Fruit fly (Drosophila melanogaster) whole organism, wandering third instar larva: ENCODE measurements around the gene CG7182.

Source experiments
- Abd-B ChIP-seq: fragments of >200 bp; optimal IDR thresholded peaks from 2 replicates; lab custom pipeline; 2017; ENCODE audit warnings: missing biosample characterization, missing genetic modification characterization
- CG32264 ChIP-seq: fragments of 200-800 bp; sonication (Bioruptor generic); optimal IDR thresholded peaks from 2 replicates; lab custom pipeline; 2016; ENCODE audit warnings: missing biosample characterization, missing genetic modification characterization
- CG9705 ChIP-seq: fragments of 200-800 bp; sonication (Bioruptor generic); optimal IDR thresholded peaks from 2 replicates; lab custom pipeline; 2018; ENCODE audit warnings: missing biosample characterization, mild to moderate bottlenecking, missing genetic modification characterization
- CrebA ChIP-seq: fragments of 200-800 bp; sonication (Bioruptor generic); optimal IDR thresholded peaks from 2 replicates; lab custom pipeline; 2016; ENCODE audit warnings: missing biosample characterization, mild to moderate bottlenecking, missing genetic modification characterization, borderline replicate concordance
- Dfd ChIP-seq: fragments of >200 bp; optimal IDR thresholded peaks from 2 replicates; lab custom pipeline; 2017; ENCODE audit warnings: missing biosample characterization, missing genetic modification characterization
- Dif ChIP-seq: fragments of 200-275, 200-300 bp; sonication (Bioruptor generic); optimal IDR thresholded peaks from 2 replicates; lab custom pipeline; 2018; ENCODE audit warnings: missing biosample characterization, missing genetic modification characterization; ENCODE audit not compliant: partially characterized antibody
- GATAd ChIP-seq: sonication (Bioruptor generic); optimal IDR thresholded peaks from 2 replicates; lab custom pipeline; 2016; ENCODE audit warnings: missing biosample characterization, missing genetic modification characterization
- HLH106 ChIP-seq: fragments of 200-800 bp; optimal IDR thresholded peaks from 3 replicates; lab custom pipeline; 2019; ENCODE audit warnings: missing biosample characterization, mild to moderate bottlenecking, missing genetic modification characterization, moderate library complexity
- Hnf4 ChIP-seq: fragments of 200-800 bp; sonication (Bioruptor generic); optimal IDR thresholded peaks from 2 replicates; lab custom pipeline; 2016; ENCODE audit warnings: missing biosample characterization, mild to moderate bottlenecking, missing genetic modification characterization
- Hr78 ChIP-seq: fragments of >200 bp; optimal IDR thresholded peaks from 2 replicates; lab custom pipeline; 2017; ENCODE audit warnings: missing biosample characterization, missing genetic modification characterization
- Hr83 ChIP-seq: fragments of 200-300 bp; sonication (Bioruptor generic); optimal IDR thresholded peaks from 2 replicates; lab custom pipeline; 2016; ENCODE audit warnings: missing biosample characterization, mild to moderate bottlenecking, missing genetic modification characterization, moderate library complexity; ENCODE audit not compliant: poor library complexity, severe bottlenecking
- Jra ChIP-seq: sonication (Bioruptor generic); optimal IDR thresholded peaks from 2 replicates; lab custom pipeline; 2016; ENCODE audit warnings: missing biosample characterization, missing genetic modification characterization
- Mio ChIP-seq: sonication (Bioruptor generic); optimal IDR thresholded peaks from 2 replicates; lab custom pipeline; 2016; ENCODE audit warnings: missing biosample characterization, missing genetic modification characterization
- Myc ChIP-seq: fragments of >200 bp; optimal IDR thresholded peaks from 2 replicates; lab custom pipeline; 2017
- N ChIP-seq: fragments of >200 bp; optimal IDR thresholded peaks from 2 replicates; lab custom pipeline; 2018; ENCODE audit warnings: missing biosample characterization, missing external identifiers, missing genetic modification characterization
- OdsH ChIP-seq: fragments of 200-800 bp; sonication (Bioruptor generic); optimal IDR thresholded peaks from 2 replicates; lab custom pipeline; 2016; ENCODE audit warnings: missing biosample characterization, mild to moderate bottlenecking, missing genetic modification characterization
- Rel ChIP-seq, 2 experiments: fragments of 200-800 bp; sonication (Bioruptor generic) in 1 of 2; optimal IDR thresholded peaks; 2 replicates in 1 of 2; 3 replicates in 1 of 2; lab custom pipeline; 2016 to 2019; ENCODE audit warnings: mild to moderate bottlenecking in 2 of 2, missing biosample characterization in 2 of 2, missing genetic modification characterization in 2 of 2, moderate library complexity in 1 of 2
- Sp1 ChIP-seq: fragments of 200-800 bp; sonication (Bioruptor generic); optimal IDR thresholded peaks from 3 replicates; lab custom pipeline; 2019; ENCODE audit warnings: missing biosample characterization, mild to moderate bottlenecking, missing genetic modification characterization, moderate library complexity
- Vsx2 ChIP-seq: fragments of 200-300, 225-300 bp; sonication (Bioruptor generic); optimal IDR thresholded peaks from 2 replicates; lab custom pipeline; 2018; ENCODE audit warnings: missing biosample characterization, missing genetic modification characterization; ENCODE audit not compliant: partially characterized antibody
- br ChIP-seq: fragments of 200-800 bp; sonication (Bioruptor generic); optimal IDR thresholded peaks from 2 replicates; lab custom pipeline; 2016; ENCODE audit warnings: missing biosample characterization, missing genetic modification characterization
- brk ChIP-seq: fragments of 200-800 bp; sonication (Bioruptor generic); optimal IDR thresholded peaks from 2 replicates; lab custom pipeline; 2016; ENCODE audit warnings: missing biosample characterization, mild to moderate bottlenecking, missing genetic modification characterization
- dl ChIP-seq, 2 experiments: fragments of 175-275, 200-275 bp in 1 of 2; fragments of 200-275 bp in 1 of 2; sonication (Bioruptor generic); optimal IDR thresholded peaks; lab custom pipeline; 2018; ENCODE audit warnings: mild to moderate bottlenecking in 2 of 2, missing biosample characterization in 2 of 2, missing genetic modification characterization in 2 of 2, moderate library complexity in 2 of 2; ENCODE audit not compliant: partially characterized antibody in 2 of 2, insufficient read depth in 1 of 2
- dmrt93B ChIP-seq: fragments of 200-800 bp; sonication (Bioruptor generic); optimal IDR thresholded peaks from 2 replicates; lab custom pipeline; 2018; ENCODE audit warnings: missing biosample characterization, mild to moderate bottlenecking, missing genetic modification characterization
- dsf ChIP-seq: sonication (Bioruptor generic); optimal IDR thresholded peaks from 2 replicates; lab custom pipeline; 2016; ENCODE audit warnings: missing biosample characterization, missing genetic modification characterization, borderline replicate concordance
- ey ChIP-seq: fragments of 200-800 bp; sonication (Bioruptor generic); optimal IDR thresholded peaks from 2 replicates; lab custom pipeline; 2016; ENCODE audit warnings: missing biosample characterization, missing genetic modification characterization
- foxo ChIP-seq, 2 experiments: fragments of 200-800 bp; sonication (Bioruptor generic); optimal IDR thresholded peaks; 2 replicates in 1 of 2; 3 replicates in 1 of 2; lab custom pipeline; 2016 to 2017; ENCODE audit warnings: missing biosample characterization in 2 of 2, missing genetic modification characterization in 2 of 2
- fru ChIP-seq: fragments of 200-800 bp; sonication (Bioruptor generic); optimal IDR thresholded peaks from 3 replicates; lab custom pipeline; 2016; ENCODE audit warnings: missing biosample characterization, mild to moderate bottlenecking, missing genetic modification characterization
- h ChIP-seq: fragments of 200-800 bp; sonication (Bioruptor generic); optimal IDR thresholded peaks from 3 replicates; lab custom pipeline; 2016; ENCODE audit warnings: missing biosample characterization, mild to moderate bottlenecking, missing genetic modification characterization
- jim ChIP-seq: fragments of 175-275, 200-325 bp; sonication (Bioruptor generic); optimal IDR thresholded peaks from 2 replicates; lab custom pipeline; 2016; ENCODE audit warnings: missing biosample characterization, mild to moderate bottlenecking, missing genetic modification characterization
- lola ChIP-seq: fragments of >200 bp; optimal IDR thresholded peaks from 2 replicates; lab custom pipeline; 2017; ENCODE audit warnings: missing biosample characterization, missing genetic modification characterization
- pan ChIP-seq: fragments of >200 bp; optimal IDR thresholded peaks from 2 replicates; lab custom pipeline; 2017
- psq ChIP-seq: fragments of 200-800 bp; sonication (Bioruptor generic); optimal IDR thresholded peaks from 3 replicates; lab custom pipeline; 2017; ENCODE audit warnings: missing biosample characterization, mild to moderate bottlenecking, missing genetic modification characterization, moderate library complexity
- rgr ChIP-seq: fragments of 200-800 bp; sonication (Bioruptor generic); optimal IDR thresholded peaks from 3 replicates; lab custom pipeline; 2016; ENCODE audit warnings: missing biosample characterization, mild to moderate bottlenecking, missing genetic modification characterization
- sage ChIP-seq: fragments of 200-800 bp; sonication (Bioruptor generic); optimal IDR thresholded peaks from 2 replicates; lab custom pipeline; 2016; ENCODE audit warnings: missing biosample characterization, mild to moderate bottlenecking, missing genetic modification characterization
- sv ChIP-seq: fragments of 200-800 bp; sonication (Bioruptor generic); optimal IDR thresholded peaks from 3 replicates; lab custom pipeline; 2016; ENCODE audit warnings: missing biosample characterization, missing genetic modification characterization
- tai ChIP-seq: sonication (Bioruptor generic); optimal IDR thresholded peaks from 2 replicates; lab custom pipeline; 2016; ENCODE audit warnings: missing biosample characterization, missing genetic modification characterization
- usp ChIP-seq: fragments of >200 bp; optimal IDR thresholded peaks from 2 replicates; lab custom pipeline; 2017; ENCODE audit warnings: missing biosample characterization, missing genetic modification characterization
- woc ChIP-seq: sonication (Bioruptor generic); optimal IDR thresholded peaks from 2 replicates; lab custom pipeline; 2016; ENCODE audit warnings: missing biosample characterization, mild to moderate bottlenecking, missing genetic modification characterization

Gene CG7182

dm6 chr3L:8363266-8363665 is 17.1 kb upstream of the CG7182 start:
- TF ChIP-seq br (GFP tag; lab: Kevin White, UChicago) (no peak), CG9705 (GFP tag; lab: Kevin White, UChicago) (no peak)

dm6 chr3L:8360643-8361110 is 14.5 kb upstream of the CG7182 start, which contains the start of gene Idh:
Idh (minus strand) TSS chr3L:8360906.
- TF ChIP-seq CG9705 (GFP tag; lab: Kevin White, UChicago), result no peak
- TF ChIP-seq Mio (GFP tag; lab: Kevin White, UChicago), result no peak
- peak; percentile 25 for TF ChIP-seq br (GFP tag; lab: Kevin White, UChicago)
- TF ChIP-seq Myc (lab: Kevin White, UChicago), result no peak
- no peak for TF ChIP-seq Hr78
- TF ChIP-seq Dfd (GFP tag; lab: Kevin White, UChicago), result no peak
- no peak for TF ChIP-seq dsf (GFP tag; lab: Kevin White, UChicago)
- no peak for TF ChIP-seq lola (GFP tag; lab: Kevin White, UChicago)
- no peak for TF ChIP-seq sv (GFP tag; lab: Kevin White, UChicago)
- peak; percentile 87 for TF ChIP-seq h (GFP tag; lab: Kevin White, UChicago)
- peak; percentile 72 for TF ChIP-seq Hr83
- no peak for TF ChIP-seq CG32264 (GFP tag; lab: Kevin White, UChicago)
- no peak for TF ChIP-seq N (GFP tag; lab: Kevin White, UChicago)
- no peak for TF ChIP-seq dmrt93B
- no peak for TF ChIP-seq woc (GFP tag; lab: Kevin White, UChicago)
- peak; percentile 19 for TF ChIP-seq CrebA (GFP tag; lab: Kevin White, UChicago)
- TF ChIP-seq tai, result no peak
- no peak for TF ChIP-seq ey (GFP tag; lab: Kevin White, UChicago)
- TF ChIP-seq OdsH, result peak; percentile 29
- peak; percentile 46 for TF ChIP-seq jim (GFP tag; lab: Kevin White, UChicago)
- TF ChIP-seq dl (GFP tag; optimal IDR thresholded peaks at IDR 0.05; lab: Kevin White, UChicago; ENCODE audit: insufficient read depth in 1 of 2, partially characterized antibody in 2 of 2), result peak in 1 of 2 experiments; percentile 31
- peak; percentile 86 for TF ChIP-seq Dif
- TF ChIP-seq foxo (GFP tag; optimal IDR thresholded peaks at IDR 0.05; lab: Kevin White, UChicago), result peak in 1 of 2 experiments; percentile 35
- no peak for TF ChIP-seq pan (lab: Kevin White, UChicago)
- no peak for TF ChIP-seq brk (GFP tag; lab: Kevin White, UChicago)
- no peak for TF ChIP-seq sage (GFP tag; lab: Kevin White, UChicago)
- peak; percentile 76 for TF ChIP-seq Jra (GFP tag; lab: Kevin White, UChicago)
- no peak for TF ChIP-seq Abd-B (GFP tag; lab: Kevin White, UChicago)
- peak; percentile 65 for TF ChIP-seq fru (GFP tag; lab: Kevin White, UChicago)
- TF ChIP-seq usp (GFP tag; lab: Kevin White, UChicago), result no peak
- peak; percentile 61 for TF ChIP-seq Hnf4 (GFP tag; lab: Kevin White, UChicago)
- peak; percentile 66 for TF ChIP-seq psq (GFP tag; lab: Kevin White, UChicago)
- no peak for TF ChIP-seq rgr
- TF ChIP-seq Vsx2, result peak; percentile 92
- TF ChIP-seq Rel (GFP tag; optimal IDR thresholded peaks at IDR 0.05; lab: Kevin White, UChicago), result no peak
- TF ChIP-seq Rel (tag; optimal IDR thresholded peaks at IDR 0.05; lab: Kevin White, UChicago), result peak; percentile 22
- peak; percentile 17 for TF ChIP-seq HLH106 (tag; lab: Kevin White, UChicago)
- TF ChIP-seq Sp1, result peak; percentile 60
- TF ChIP-seq GATAd, result no peak

dm6 chr3L:8360063-8360642 is 14.0 kb upstream of the CG7182 start:
- TF ChIP-seq Dif (peak; percentile 22), jim (GFP tag; lab: Kevin White, UChicago) (peak; percentile 56), fru (GFP tag; lab: Kevin White, UChicago) (no peak)
- TF ChIP-seq, all 38 proteins: peak for 2
